Worm (Caenorhabditis elegans): Measurements from ENCODE around the gene swsn-3.

ce11 chrIII:2816205-2816923, 47.9 kb upstream of the swsn-3 start:
- no peak for TF ChIP-seq mdl-1 (tag; optimal IDR thresholded peaks at IDR 0.05)
- no peak for TF ChIP-seq aly-2 (tag; optimal IDR thresholded peaks at IDR 0.05)
- peak in 1 of 2 experiments; percentile 13 for TF ChIP-seq lsy-2 (tag; optimal IDR thresholded peaks at IDR 0.05)
- TF ChIP-seq ama-1 (optimal IDR thresholded peaks at IDR 0.05) = no peak
- TF ChIP-seq C34F6.9 (tag; optimal IDR thresholded peaks at IDR 0.05) = no peak
